Worm (Caenorhabditis elegans): ENCODE measurements around the gene Y73C8C.10.

Y73C8C.10 gene

DNA sequence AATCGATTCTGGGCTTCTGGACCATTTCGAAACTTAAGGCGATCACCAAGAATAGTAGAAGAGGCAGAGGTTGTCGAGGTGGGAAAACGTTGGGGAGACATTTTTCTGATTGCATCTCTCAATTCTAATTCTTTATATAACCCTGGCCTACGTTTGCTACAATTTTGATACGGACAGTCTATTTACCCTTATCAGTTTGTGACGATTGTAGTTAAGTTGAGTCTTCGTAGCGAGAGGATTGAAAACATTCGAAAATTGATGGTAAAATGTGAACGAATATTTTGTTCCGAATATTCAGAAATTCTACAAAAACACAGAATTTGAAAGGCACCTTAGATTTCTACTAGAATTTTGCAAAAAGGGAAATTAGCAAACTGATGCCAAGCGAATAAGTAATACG lies at the start of gene Y73C8C.10:
Y73C8C.10 (minus strand) TSS at position 101 of the 400 bp plus-strand sequence.
- TF ChIP-seq ZK546.5 (tag; optimal IDR thresholded peaks at IDR 0.05), result no peak
- TF ChIP-seq elt-2 (tag; optimal IDR thresholded peaks at IDR 0.05), result peak; percentile 6
- TF ChIP-seq R02D3.7 (tag; optimal IDR thresholded peaks at IDR 0.05), result no peak
- TF ChIP-seq nhr-67 (tag; optimal IDR thresholded peaks at IDR 0.05), result no peak

DNA sequence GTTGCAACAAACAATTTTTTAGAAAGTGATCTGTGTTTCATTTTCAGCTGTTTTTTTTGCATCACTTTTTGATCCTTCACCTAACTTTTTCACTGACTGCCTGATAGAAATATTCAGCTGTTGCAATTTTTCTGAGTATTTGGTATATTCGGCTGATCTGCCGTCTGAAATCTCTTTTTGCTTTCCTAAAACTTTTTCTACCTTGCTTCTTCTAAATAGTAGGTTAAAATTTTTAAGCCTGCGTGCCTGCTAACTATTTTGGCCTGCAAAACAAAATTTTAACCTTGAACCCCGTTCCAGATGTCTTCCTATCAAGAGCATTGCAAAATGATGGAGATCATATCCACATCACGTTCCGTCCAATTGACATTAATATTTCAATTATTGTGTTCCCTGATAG lies 48.6 kb upstream of the Y73C8C.10 start, which contains the start of gene srab-8:
srab-8 (plus strand) TSS at position 301 of the 400 bp plus-strand sequence.
- TF ChIP-seq egl-5 (tag; optimal IDR thresholded peaks at IDR 0.05) (no peak), nhr-237 (tag; optimal IDR thresholded peaks at IDR 0.05) (no peak)

DNA sequence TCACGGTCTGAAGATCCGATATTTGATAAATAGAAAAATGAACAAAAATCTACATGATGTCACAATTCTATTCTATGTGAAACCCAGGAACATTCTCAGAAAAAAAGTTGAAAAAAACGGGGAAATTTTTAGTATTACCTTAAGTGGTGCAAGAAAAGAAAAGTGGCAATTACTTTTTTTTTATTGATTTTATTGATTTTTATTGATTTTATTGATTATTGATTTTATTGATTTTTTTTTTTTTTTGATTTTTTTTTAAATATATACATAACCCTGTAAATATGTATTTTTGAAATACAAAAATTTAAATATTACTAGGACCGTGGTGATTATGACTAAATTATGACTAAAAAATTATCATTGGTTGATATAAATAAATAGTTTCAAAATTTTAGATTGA lies 44.1 kb upstream of the Y73C8C.10 start:
- TF ChIP-seq ceh-28 (tag; optimal IDR thresholded peaks at IDR 0.05), result peak; percentile 89
- no peak for TF ChIP-seq sea-2 (GFP tag; optimal IDR thresholded peaks at IDR 0.05)

DNA sequence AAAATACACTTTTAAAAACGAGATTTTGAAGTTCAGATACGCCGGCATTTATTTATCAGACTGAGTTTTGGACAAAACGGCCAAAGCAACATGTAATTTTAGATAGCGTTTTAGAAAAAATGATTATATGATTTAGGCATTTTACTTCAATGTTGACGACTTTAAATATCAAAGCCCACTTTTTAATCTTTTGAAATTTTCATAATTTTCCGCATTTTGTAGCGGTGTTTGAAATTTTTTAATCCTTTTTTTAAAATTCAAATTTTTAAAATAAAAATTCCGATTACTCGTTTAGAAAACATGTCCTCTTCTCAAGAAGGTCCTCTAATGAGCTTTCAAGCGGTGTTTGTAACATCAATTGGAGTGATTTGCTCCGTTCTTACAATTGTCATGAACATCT lies 42.3 kb upstream of the Y73C8C.10 start, which contains the start of gene srbc-6:
srbc-6 (plus strand) TSS at position 301 of the 400 bp plus-strand sequence.
- no peak for TF ChIP-seq mdl-1 (tag; optimal IDR thresholded peaks at IDR 0.05)
- no peak for TF ChIP-seq elt-2 (tag; optimal IDR thresholded peaks at IDR 0.05)
- TF ChIP-seq ceh-28 (tag; optimal IDR thresholded peaks at IDR 0.05), result no peak
- no peak for TF ChIP-seq jun-1 (tag; optimal IDR thresholded peaks at IDR 0.05)
- no peak for TF ChIP-seq nhr-67 (tag; optimal IDR thresholded peaks at IDR 0.05)
- TF ChIP-seq nhr-237 (tag; optimal IDR thresholded peaks at IDR 0.05), result no peak
- no peak for TF ChIP-seq skn-1 (tag; optimal IDR thresholded peaks at IDR 0.05)
- no peak for TF ChIP-seq nhr-28 (tag; optimal IDR thresholded peaks at IDR 0.05)
- TF ChIP-seq ztf-4 (tag; optimal IDR thresholded peaks at IDR 0.05), result no peak
- TF ChIP-seq eor-1 (tag; optimal IDR thresholded peaks at IDR 0.05), result no peak
- TF ChIP-seq pqm-1 (tag; optimal IDR thresholded peaks at IDR 0.05), result no peak
- TF ChIP-seq daf-12 (tag; optimal IDR thresholded peaks at IDR 0.05), result no peak

DNA sequence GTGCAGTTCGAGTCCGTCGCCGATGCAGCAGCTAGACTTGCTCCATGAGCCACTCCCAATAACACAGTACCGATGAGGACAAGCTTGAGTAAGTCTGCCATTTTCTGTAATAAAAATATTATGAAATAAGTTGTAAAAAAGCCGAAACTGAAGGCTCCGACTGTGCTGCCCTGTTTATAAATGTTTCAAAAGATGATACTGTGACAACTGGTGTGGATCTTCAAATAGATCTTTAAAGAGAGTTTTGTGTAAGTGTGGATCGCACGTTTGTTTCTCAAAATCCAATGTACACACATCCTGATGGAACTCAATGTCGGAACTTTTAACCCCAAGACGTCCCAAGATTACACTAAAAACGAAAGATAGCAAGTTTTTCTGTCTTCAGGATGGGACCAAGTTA lies 41.1 kb upstream of the Y73C8C.10 start, which contains the start of gene C36C5.15:
C36C5.15 (minus strand) TSS at position 101 of the 400 bp plus-strand sequence.
- TF ChIP-seq aly-2 (tag; optimal IDR thresholded peaks at IDR 0.05) (no peak), tbx-2 (tag; optimal IDR thresholded peaks at IDR 0.05) (no peak), hmg-11 (tag; optimal IDR thresholded peaks at IDR 0.05) (no peak), unc-62 (GFP tag; optimal IDR thresholded peaks at IDR 0.05) (no peak), snpc-4 (tag; optimal IDR thresholded peaks at IDR 0.05) (no peak)

DNA sequence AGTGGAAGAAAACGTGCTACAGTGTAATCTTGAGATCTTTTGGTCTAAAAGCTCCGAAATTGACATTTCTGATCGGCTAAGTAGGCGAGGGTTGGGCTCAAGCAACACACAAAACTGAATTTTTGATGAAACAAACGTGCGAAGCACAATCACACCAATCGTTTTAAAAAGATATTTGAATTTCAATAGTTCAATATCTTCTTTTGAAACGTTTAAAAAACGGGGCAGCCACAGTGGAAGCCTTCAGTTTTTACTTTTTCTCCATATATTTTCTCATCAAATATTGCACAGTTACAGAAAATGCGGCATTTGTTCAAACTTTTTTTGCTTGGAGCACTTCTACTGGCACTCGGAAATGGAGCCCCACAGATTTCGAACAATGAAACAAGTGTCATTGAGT lies 38.7 kb upstream of the Y73C8C.10 start, which contains the start of gene C36C5.4:
C36C5.4 (plus strand) TSS at position 301 of the 400 bp plus-strand sequence.
- TF ChIP-seq fkh-10 (GFP tag; optimal IDR thresholded peaks at IDR 0.05) (no peak), hmg-11 (tag; optimal IDR thresholded peaks at IDR 0.05) (no peak), nhr-76 (tag; optimal IDR thresholded peaks at IDR 0.05) (no peak), eor-1 (tag; optimal IDR thresholded peaks at IDR 0.05) (no peak), elt-3 (tag; optimal IDR thresholded peaks at IDR 0.05) (no peak), jun-1 (tag; optimal IDR thresholded peaks at IDR 0.05) (no peak)

DNA sequence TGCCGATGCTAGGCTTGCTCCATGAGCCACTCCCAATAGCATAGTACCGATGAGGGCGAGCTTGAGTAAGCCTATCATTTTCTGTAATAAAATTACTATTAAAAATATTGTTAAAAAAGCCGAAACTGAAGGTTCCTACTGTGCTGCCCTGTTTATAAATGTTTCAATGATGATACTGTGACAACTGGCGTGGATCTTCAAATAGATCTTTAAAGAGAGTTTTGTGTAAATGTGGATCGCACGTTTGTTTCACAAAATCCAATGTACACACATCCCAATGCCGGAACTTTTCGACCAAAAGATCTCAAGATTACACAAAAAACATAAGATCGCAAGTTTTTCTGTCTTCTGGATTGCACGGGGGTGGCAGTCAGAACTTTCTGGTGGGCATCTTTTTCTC lies 37.9 kb upstream of the Y73C8C.10 start, which contains the start of gene C36C5.14:
C36C5.14 (minus strand) TSS at position 101 of the 400 bp plus-strand sequence.
- TF ChIP-seq nhr-25 (tag; optimal IDR thresholded peaks at IDR 0.05) (no peak), tbx-2 (tag; optimal IDR thresholded peaks at IDR 0.05) (no peak), egl-27 (tag; optimal IDR thresholded peaks at IDR 0.05) (no peak), ceh-16 (tag; optimal IDR thresholded peaks at IDR 0.05) (no peak)

DNA sequence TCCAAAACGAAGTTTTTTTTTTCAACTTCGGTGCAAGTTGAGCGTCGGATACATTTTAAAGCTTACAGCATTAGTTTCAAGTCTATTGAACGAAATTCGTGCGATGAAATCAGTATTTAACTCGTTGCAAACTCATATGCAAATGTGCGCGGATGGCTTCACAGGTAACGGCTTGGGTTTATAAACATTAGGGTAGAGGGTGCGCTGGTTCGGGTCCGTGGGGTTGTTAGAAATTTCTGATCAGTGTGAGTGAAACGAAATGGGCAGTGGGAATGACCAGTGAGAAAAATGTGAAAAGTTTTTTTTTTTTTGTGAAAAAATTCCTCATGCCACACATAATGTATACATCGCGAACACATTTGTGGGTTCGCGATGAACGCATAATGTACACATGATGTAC lies 35.6 kb upstream of the Y73C8C.10 start:
- no peak for TF ChIP-seq daf-12 (tag; optimal IDR thresholded peaks at IDR 0.05)
- TF ChIP-seq tbx-2 (tag; optimal IDR thresholded peaks at IDR 0.05), result no peak
- TF ChIP-seq ceh-82 (tag; optimal IDR thresholded peaks at IDR 0.05), result no peak
- no peak for TF ChIP-seq ztf-4 (tag; optimal IDR thresholded peaks at IDR 0.05)
- no peak for TF ChIP-seq R02D3.7 (tag; optimal IDR thresholded peaks at IDR 0.05)
- TF ChIP-seq egl-5 (tag; optimal IDR thresholded peaks at IDR 0.05), result no peak
- no peak for TF ChIP-seq ztf-11 (tag; optimal IDR thresholded peaks at IDR 0.05)
- TF ChIP-seq fkh-10 (GFP tag; optimal IDR thresholded peaks at IDR 0.05), result no peak
- TF ChIP-seq nhr-25 (tag; optimal IDR thresholded peaks at IDR 0.05), result no peak
- TF ChIP-seq nhr-67 (tag; optimal IDR thresholded peaks at IDR 0.05), result no peak
- TF ChIP-seq pha-4 (tag; optimal IDR thresholded peaks at IDR 0.05), result no peak
- no peak for TF ChIP-seq ZK546.5 (tag; optimal IDR thresholded peaks at IDR 0.05)
- no peak for TF ChIP-seq elt-2 (tag; optimal IDR thresholded peaks at IDR 0.05)
- no peak for TF ChIP-seq unc-62 (GFP tag; optimal IDR thresholded peaks at IDR 0.05)
